Worm (Caenorhabditis elegans): Measurements from ENCODE around the gene F39F10.2.

- TF ChIP-seq ets-7 (tag; optimal IDR thresholded peaks at IDR 0.05) (no peak), pes-1 (GFP tag; IDR thresholded peaks at IDR 0.05) (no peak), hmg-4 (GFP tag; optimal IDR thresholded peaks at IDR 0.05) (no peak), ama-1 (optimal IDR thresholded peaks at IDR 0.05) (no peak), F13C5.2 (tag; optimal IDR thresholded peaks at IDR 0.05) (no peak), flt-1 (GFP tag; IDR thresholded peaks at IDR 0.05) (no peak), ceh-36 (tag; optimal IDR thresholded peaks at IDR 0.05) (no peak), tra-4 (tag; optimal IDR thresholded peaks at IDR 0.05) (no peak), ceh-13 (GFP tag; optimal IDR thresholded peaks at IDR 0.05) (no peak), aly-1 (tag; optimal IDR thresholded peaks at IDR 0.05) (no peak), hnd-1 (tag; optimal IDR thresholded peaks at IDR 0.05) (no peak), hmbx-1 (tag; optimal IDR thresholded peaks at IDR 0.05) (no peak)
Measured at ce11 chrX:16871355-16871754, 23.3 kb upstream of the F39F10.2 start.
